Comparison of ENCODE assay signal across 2 fruit fly cellular contexts in genomic region chr3L:19941162-19941561, dm6.
TF ChIP-seq lines count a peak whose summit lies in the region.

No protein-coding gene starts in this region.

- no peak for TF ChIP-seq CTCF in whole organism, embryonic (GFP tag; optimal IDR thresholded peaks at IDR 0.05; lab: Kevin White, UChicago)

TF ChIP-seq in whole organism, adult, 20 proteins besides CTCF, POLR2A, EP300 and RAD21:
- no peak for TF ChIP-seq CG1620 (GFP tag; optimal IDR thresholded peaks at IDR 0.05; lab: Kevin White, UChicago)
- no peak for TF ChIP-seq Mnt (GFP tag; optimal IDR thresholded peaks at IDR 0.05; lab: Kevin White, UChicago)
- no peak for TF ChIP-seq pad (GFP tag; optimal IDR thresholded peaks at IDR 0.05; lab: Kevin White, UChicago)
- TF ChIP-seq toe (GFP tag; optimal IDR thresholded peaks at IDR 0.05; lab: Kevin White, UChicago): no peak
- peak; percentile 93 for TF ChIP-seq kay (GFP tag; lab: Kevin White, UChicago; ENCODE audit: borderline replicate concordance)
- no peak for TF ChIP-seq tj (GFP tag; optimal IDR thresholded peaks at IDR 0.05; lab: Kevin White, UChicago)
- no peak for TF ChIP-seq cic (GFP tag; optimal IDR thresholded peaks at IDR 0.05; lab: Kevin White, UChicago)

TF ChIP-seq in whole organism, embryonic, 481 proteins besides CTCF, POLR2A, EP300 and RAD21:
- TF ChIP-seq CG6654 (GFP tag; optimal IDR thresholded peaks at IDR 0.05; lab: Kevin White, UChicago) (no peak), Pdp1 (GFP tag; optimal IDR thresholded peaks at IDR 0.05; lab: Kevin White, UChicago) (no peak), sug (tag; optimal IDR thresholded peaks at IDR 0.05; lab: Kevin White, UChicago) (peak; percentile 37), exex (tag; optimal IDR thresholded peaks at IDR 0.05; lab: Kevin White, UChicago) (peak; percentile 75), CG8359 (GFP tag; optimal IDR thresholded peaks at IDR 0.05; lab: Kevin White, UChicago; ENCODE audit: borderline replicate concordance) (no peak), tgo (GFP tag; IDR thresholded peaks at IDR 0.05; lab: Robert Waterston, UW) (no peak), lbe (GFP tag; optimal IDR thresholded peaks at IDR 0.05; lab: Kevin White, UChicago) (no peak), cwo (GFP tag; optimal IDR thresholded peaks at IDR 0.05; lab: Kevin White, UChicago) (no peak)
TF ChIP-seq in whole organism, embryonic: peak in this region for 2.

Comparison
In these comparisons a context has a peak if more than half of its experiments do, and no peak if none do; other contexts are left out.
1. Of the 1 proteins assayed by ChIP-seq in both whole organism, embryonic and whole organism, adult: peak only in whole organism, embryonic: none; only in whole organism, adult: kay; in both: none; in neither: 0.